Fruit fly (Drosophila melanogaster) whole organism, embryonic: ENCODE results near the gene CG9775.
A peak's percentile ranks its signal among the peaks of the same experiment; 100 is the strongest.

Experiments
- ATbp ChIP-seq: fragments of 200-800 bp; sonication (Bioruptor generic); optimal IDR thresholded peaks from 2 replicates; lab custom pipeline; 2017; ENCODE audit warnings: missing biosample characterization, mild to moderate bottlenecking, missing genetic modification characterization, missing genetic modification reagents
- Atf6 ChIP-seq: fragments of 200-800 bp; sonication (Bioruptor generic); IDR thresholded peaks from 2 replicates; pipeline ENCODE4 v1.3.6; 2022; ENCODE audit warnings: missing biosample characterization, missing genetic modification characterization
- Blimp-1 ChIP-seq: fragments of 200-800 bp; sonication (Bioruptor generic); optimal IDR thresholded peaks from 3 replicates; lab custom pipeline; 2018; ENCODE audit warnings: missing biosample characterization, missing genetic modification characterization, mild to moderate bottlenecking, moderate library complexity, missing genetic modification reagents
- CG10321 ChIP-seq: fragments of 200-800 bp; sonication (Bioruptor generic); IDR thresholded peaks from 2 replicates; pipeline ENCODE4 v1.3.6; 2022; ENCODE audit warnings: missing biosample characterization, missing genetic modification characterization
- CG10462 ChIP-seq: fragments of 200-800 bp; sonication (Bioruptor generic); optimal IDR thresholded peaks from 2 replicates; lab custom pipeline; 2016; ENCODE audit warnings: missing biosample characterization, missing genetic modification characterization
- CG10959 ChIP-seq: fragments of 200-800 bp; sonication (Bioruptor generic); IDR thresholded peaks from 2 replicates; pipeline ENCODE4 v1.3.6; 2022; ENCODE audit warnings: missing biosample characterization, missing genetic modification characterization
- CG11247 ChIP-seq: fragments of 200-800 bp; sonication (Bioruptor generic); IDR thresholded peaks from 2 replicates; pipeline ENCODE4 v1.3.6; 2022; ENCODE audit warnings: missing biosample characterization, missing genetic modification characterization
- CG13424 ChIP-seq: fragments of 200-800 bp; sonication (Bioruptor generic); optimal IDR thresholded peaks from 2 replicates; lab custom pipeline; 2019; ENCODE audit warnings: missing biosample characterization, mild to moderate bottlenecking, missing genetic modification characterization, moderate library complexity
- CG13775 ChIP-seq: fragments of 200-800 bp; sonication (Bioruptor generic); optimal IDR thresholded peaks from 3 replicates; lab custom pipeline; 2017; ENCODE audit warnings: missing biosample characterization, mild to moderate bottlenecking, missing genetic modification characterization
- CG15073 ChIP-seq: fragments of 200-800 bp; sonication (Bioruptor generic); optimal IDR thresholded peaks from 2 replicates; lab custom pipeline; 2016; ENCODE audit warnings: missing biosample characterization, missing genetic modification characterization
- CG1529 ChIP-seq: fragments of 200-800 bp; sonication (Bioruptor generic); optimal IDR thresholded peaks from 3 replicates; lab custom pipeline; 2018; ENCODE audit warnings: missing biosample characterization, missing genetic modification characterization
- CG15601 ChIP-seq: fragments of 200-800 bp; sonication (Bioruptor generic); optimal IDR thresholded peaks from 3 replicates; lab custom pipeline; 2019; ENCODE audit warnings: missing biosample characterization, mild to moderate bottlenecking, missing genetic modification characterization, moderate library complexity
- CG17568 ChIP-seq: fragments of 200-800 bp; sonication (Bioruptor generic); optimal IDR thresholded peaks from 2 replicates; lab custom pipeline; 2018; ENCODE audit warnings: missing biosample characterization, mild to moderate bottlenecking, missing genetic modification characterization, moderate library complexity
- CG17912 ChIP-seq: fragments of 200-800 bp; sonication (Bioruptor generic); optimal IDR thresholded peaks from 2 replicates; lab custom pipeline; 2018; ENCODE audit warnings: missing biosample characterization, mild to moderate bottlenecking, missing genetic modification characterization
- CG18476 ChIP-seq: fragments of 200-800 bp; sonication (Bioruptor generic); optimal IDR thresholded peaks from 2 replicates; lab custom pipeline; 2016; ENCODE audit warnings: missing biosample characterization, mild to moderate bottlenecking, missing genetic modification characterization
- CG2875 ChIP-seq: fragments of 200-800 bp; sonication (Bioruptor generic); optimal IDR thresholded peaks from 2 replicates; lab custom pipeline; 2017; ENCODE audit warnings: missing biosample characterization, mild to moderate bottlenecking, missing genetic modification characterization, missing genetic modification reagents
- CG31224 ChIP-seq: fragments of 200-800 bp; sonication (Bioruptor generic); IDR thresholded peaks from 2 replicates; pipeline ENCODE4 v1.3.6; 2022; ENCODE audit warnings: missing biosample characterization, missing genetic modification characterization
- CG4360 ChIP-seq: fragments of 200-800 bp; sonication (Bioruptor generic); IDR thresholded peaks from 2 replicates; pipeline ENCODE4 v1.3.6; 2022; ENCODE audit warnings: missing biosample characterization, missing genetic modification characterization
- CG4707 ChIP-seq: fragments of 200-800 bp; sonication (Bioruptor generic); optimal IDR thresholded peaks from 2 replicates; lab custom pipeline; 2018; ENCODE audit warnings: missing biosample characterization, mild to moderate bottlenecking, missing genetic modification characterization, moderate library complexity
- CG5245 ChIP-seq: fragments of 200-800 bp; sonication (Bioruptor generic); optimal IDR thresholded peaks from 3 replicates; lab custom pipeline; 2016; ENCODE audit warnings: missing biosample characterization, missing genetic modification characterization
- CG6683 ChIP-seq: fragments of 200-800 bp; sonication (Bioruptor generic); optimal IDR thresholded peaks from 2 replicates; lab custom pipeline; 2017; ENCODE audit warnings: missing biosample characterization, mild to moderate bottlenecking, missing genetic modification characterization, missing genetic modification reagents
- CG6765 ChIP-seq: fragments of 200-800 bp; sonication (Bioruptor generic); optimal IDR thresholded peaks from 3 replicates; lab custom pipeline; 2017; ENCODE audit warnings: missing biosample characterization, mild to moderate bottlenecking, missing genetic modification characterization
- CG8478 ChIP-seq: fragments of >200 bp; optimal IDR thresholded peaks from 2 replicates; lab custom pipeline; 2018
- Dfd ChIP-seq, 2 experiments: fragments of >200 bp; optimal IDR thresholded peaks; 2 replicates each; lab custom pipeline; 2017; ENCODE audit warnings: missing biosample characterization in 2 of 2, missing genetic modification characterization in 2 of 2
- Gsc ChIP-seq: fragments of 200-800 bp; sonication (Bioruptor generic); IDR thresholded peaks from 2 replicates; pipeline ENCODE4 v1.3.6; 2022; ENCODE audit warnings: missing biosample characterization, missing genetic modification characterization
- HmgD ChIP-seq: fragments of 200-800 bp; sonication (Bioruptor generic); optimal IDR thresholded peaks from 3 replicates; lab custom pipeline; 2016; ENCODE audit warnings: missing biosample characterization, missing genetic modification characterization
- Hsf ChIP-seq: fragments of 200-800 bp; sonication (Bioruptor generic); optimal IDR thresholded peaks from 3 replicates; lab custom pipeline; 2016; ENCODE audit warnings: missing biosample characterization, missing genetic modification characterization
- Mes4 ChIP-seq: fragments of 200-800 bp; sonication (Bioruptor generic); optimal IDR thresholded peaks from 2 replicates; lab custom pipeline; 2016; ENCODE audit warnings: missing biosample characterization, missing genetic modification characterization
- Mrtf ChIP-seq: fragments of 200-800 bp; sonication (Bioruptor generic); IDR thresholded peaks from 3 replicates; pipeline ENCODE4 v1.3.6; 2022; ENCODE audit warnings: missing biosample characterization, missing genetic modification characterization
- NK7.1 ChIP-seq: fragments of 200-800 bp; sonication (Bioruptor generic); optimal IDR thresholded peaks from 3 replicates; lab custom pipeline; 2016; ENCODE audit warnings: missing biosample characterization, missing genetic modification characterization
- Oaz ChIP-seq: fragments of 200-800 bp; sonication (Bioruptor generic); IDR thresholded peaks from 2 replicates; pipeline ENCODE4 v1.3.6; 2022; ENCODE audit warnings: missing biosample characterization, missing genetic modification characterization
- Optix ChIP-seq: fragments of 200-800 bp; sonication (Bioruptor generic); IDR thresholded peaks from 3 replicates; pipeline ENCODE4 v1.3.6; 2022; ENCODE audit warnings: missing biosample characterization, missing genetic modification characterization
- Poxn ChIP-seq: fragments of 200-800 bp; sonication (Bioruptor generic); IDR thresholded peaks from 2 replicates; pipeline ENCODE4 v1.3.6; 2022; ENCODE audit warnings: missing biosample characterization, missing genetic modification characterization
- Ptx1 ChIP-seq: fragments of 200-800 bp; sonication (Bioruptor generic); IDR thresholded peaks from 2 replicates; pipeline ENCODE4 v1.3.6; 2022; ENCODE audit warnings: missing biosample characterization, missing genetic modification characterization
- Rfx ChIP-seq: fragments of 200-800 bp; sonication (Bioruptor generic); IDR thresholded peaks from 2 replicates; pipeline ENCODE4 v1.3.6; 2022; ENCODE audit warnings: missing biosample characterization, missing genetic modification characterization
- Side ChIP-seq: fragments of 200-800 bp; sonication (Bioruptor generic); optimal IDR thresholded peaks from 2 replicates; lab custom pipeline; 2016; ENCODE audit warnings: missing biosample characterization, missing genetic modification characterization
- bsh ChIP-seq, 2 experiments: fragments of 200-800 bp; sonication (Bioruptor generic); optimal IDR thresholded peaks; 2 replicates each; lab custom pipeline; 2017 to 2018; ENCODE audit warnings: mild to moderate bottlenecking in 2 of 2, missing biosample characterization in 2 of 2, missing genetic modification characterization in 2 of 2, moderate library complexity in 1 of 2
- btn ChIP-seq: fragments of 200-800 bp; sonication (Bioruptor generic); optimal IDR thresholded peaks from 2 replicates; lab custom pipeline; 2016; ENCODE audit warnings: missing biosample characterization, missing genetic modification characterization
- cwo ChIP-seq: fragments of 200-800 bp; sonication (Bioruptor generic); optimal IDR thresholded peaks from 3 replicates; lab custom pipeline; 2017; ENCODE audit warnings: missing biosample characterization, missing genetic modification characterization, mild to moderate bottlenecking, moderate library complexity, missing genetic modification reagents
- dysf ChIP-seq: fragments of 200-800 bp; sonication (Bioruptor generic); IDR thresholded peaks from 3 replicates; pipeline ENCODE4 v1.3.6; 2022; ENCODE audit warnings: missing biosample characterization, missing genetic modification characterization
- esg ChIP-seq: fragments of 200-800 bp; sonication (Bioruptor generic); conservative IDR thresholded peaks from 2 replicates; pipeline ENCODE4 v1.3.6; 2022; ENCODE audit warnings: missing biosample characterization, missing genetic modification characterization
- her ChIP-seq: fragments of 200-800 bp; sonication (Bioruptor generic); optimal IDR thresholded peaks from 2 replicates; lab custom pipeline; 2016; ENCODE audit warnings: missing biosample characterization, missing genetic modification characterization
- hth ChIP-seq: fragments of >200 bp; optimal IDR thresholded peaks from 2 replicates; lab custom pipeline; 2017; ENCODE audit warnings: inconsistent platforms
- lmd ChIP-seq: fragments of 200-800 bp; sonication (Bioruptor generic); IDR thresholded peaks from 2 replicates; pipeline ENCODE4 v1.3.6; 2022; ENCODE audit warnings: missing biosample characterization, missing genetic modification characterization
- mam ChIP-seq: fragments of 200-800 bp; sonication (Bioruptor generic); optimal IDR thresholded peaks from 3 replicates; lab custom pipeline; 2016; ENCODE audit warnings: missing biosample characterization, missing genetic modification characterization
- pb ChIP-seq: fragments of 200-800 bp; sonication (Bioruptor generic); optimal IDR thresholded peaks from 3 replicates; lab custom pipeline; 2016; ENCODE audit warnings: missing biosample characterization, missing genetic modification characterization
- pfk ChIP-seq: fragments of 200-800 bp; sonication (Bioruptor generic); optimal IDR thresholded peaks from 2 replicates; lab custom pipeline; 2018; ENCODE audit warnings: missing biosample characterization, mild to moderate bottlenecking, missing genetic modification characterization, moderate library complexity
- pho ChIP-seq: fragments of 200-800 bp; sonication (Bioruptor generic); optimal IDR thresholded peaks from 2 replicates; lab custom pipeline; 2016; ENCODE audit warnings: missing biosample characterization, missing genetic modification characterization
- schlank ChIP-seq: fragments of 200-800 bp; sonication (Bioruptor generic); optimal IDR thresholded peaks from 2 replicates; lab custom pipeline; 2018; ENCODE audit warnings: missing biosample characterization, mild to moderate bottlenecking, missing genetic modification characterization
- tll ChIP-seq, 2 experiments: fragments of 200-800 bp in 1 of 2; fragments of >200 bp in 1 of 2; sonication (Bioruptor generic) in 1 of 2; optimal IDR thresholded peaks; 2 replicates each; lab custom pipeline; 2017 to 2019; ENCODE audit warnings: missing biosample characterization in 2 of 2, missing genetic modification characterization in 2 of 2, mild to moderate bottlenecking in 1 of 2, moderate library complexity in 1 of 2
- tna ChIP-seq: fragments of 200-800 bp; sonication (Bioruptor generic); IDR thresholded peaks from 2 replicates; pipeline ENCODE4 v1.3.6; 2022; ENCODE audit warnings: missing biosample characterization, missing genetic modification characterization; ENCODE audit not compliant: partially characterized antibody
- wdn ChIP-seq: fragments of 200-800 bp; sonication (Bioruptor generic); IDR thresholded peaks from 2 replicates; pipeline ENCODE4 v1.3.6; 2022; ENCODE audit warnings: missing biosample characterization, missing genetic modification characterization

Gene CG9775

dm6 chr3R:4641616-4642102 is at the start of gene CG9775, which contains the start of the genes MED31 and slx1:
Gene CG9775, minus strand, starts transcription at chr3R:4641838.
Gene MED31, plus strand, starts transcription at chr3R:4641963.
Gene slx1, plus strand, starts transcription at chr3R:4641963.
- TF ChIP-seq Poxn (GFP tag; lab: Robert Waterston, UW) (no peak; the same call in 1 of the 2 replicates), CG6683 (GFP tag; lab: Kevin White, UChicago) (no peak), CG5245 (GFP tag; lab: Kevin White, UChicago) (peak; percentile 9), cwo (no peak), bsh (GFP tag; optimal IDR thresholded peaks at IDR 0.05; lab: Kevin White, UChicago) (peak in 1 of 2 experiments; percentile 77), Rfx (peak; percentile 79), schlank (tag; lab: Kevin White, UChicago) (peak; percentile 19), CG6765 (GFP tag; lab: Kevin White, UChicago) (peak; percentile 28), her (no peak), Gsc (GFP tag; lab: Robert Waterston, UW) (no peak), CG10959 (GFP tag; lab: Robert Waterston, UW) (no peak), Hsf (GFP tag; lab: Kevin White, UChicago) (peak; percentile 38), CG13775 (GFP tag; lab: Kevin White, UChicago) (peak; percentile 88), pho (peak; percentile 32), Ptx1 (peak; percentile 83), pb (GFP tag; lab: Kevin White, UChicago) (peak; percentile 25), tna (GFP tag; lab: Robert Waterston, UW) (no peak), CG1529 (peak; percentile 33), Blimp-1 (GFP tag; lab: Kevin White, UChicago) (peak; percentile 71), dysf (GFP tag; lab: Robert Waterston, UW) (peak; percentile 83), CG15601 (peak; percentile 72), NK7.1 (no peak), pfk (GFP tag; lab: Kevin White, UChicago) (no peak), Side (GFP tag; lab: Kevin White, UChicago) (peak; percentile 16), esg (GFP tag; lab: Robert Waterston, UW) (peak; percentile 78), Dfd (GFP tag; optimal IDR thresholded peaks at IDR 0.05; lab: Kevin White, UChicago) (no peak), hth (lab: Kevin White, UChicago) (no peak), CG4360 (GFP tag; lab: Robert Waterston, UW) (no peak), mam (GFP tag; lab: Kevin White, UChicago) (peak; percentile 43), tll (GFP tag; optimal IDR thresholded peaks at IDR 0.05; lab: Kevin White, UChicago) (no peak), CG17568 (GFP tag; lab: Kevin White, UChicago) (no peak), Oaz (no peak), CG2875 (no peak), btn (GFP tag; lab: Kevin White, UChicago) (no peak), CG17912 (GFP tag; lab: Kevin White, UChicago) (no peak), CG31224 (GFP tag; lab: Robert Waterston, UW) (peak; percentile 67), ATbp (GFP tag; lab: Kevin White, UChicago) (no peak), CG11247 (GFP tag; lab: Robert Waterston, UW) (peak; percentile 59; the same call in 1 of the 2 replicates), Mrtf (peak; percentile 70; the same call in 2 of the 3 replicates), CG13424 (tag; lab: Kevin White, UChicago) (peak; percentile 82), Mes4 (GFP tag; lab: Kevin White, UChicago) (no peak), Atf6 (GFP tag; lab: Robert Waterston, UW) (peak; percentile 64), CG10321 (GFP tag; lab: Robert Waterston, UW) (no peak), lmd (GFP tag; lab: Robert Waterston, UW) (peak; percentile 75), CG8478 (no peak), CG10462 (peak; percentile 51), Optix (GFP tag; lab: Robert Waterston, UW) (no peak), CG4707 (no peak), CG18476 (GFP tag; lab: Kevin White, UChicago) (no peak), wdn (GFP tag; lab: Robert Waterston, UW) (peak; percentile 66), HmgD (peak; percentile 9), CG15073 (no peak)
